Fruit fly (Drosophila melanogaster): ENCODE measurements around the gene CG7567.

The CG7567 gene

dm6 chr3R:29625883-29626282 is 38.0 kb upstream of the CG7567 start (continued):
- TF ChIP-seq HHEX (GFP tag; optimal IDR thresholded peaks at IDR 0.05) (peak; percentile 24), CG4328 (GFP tag; optimal IDR thresholded peaks at IDR 0.05) (no peak), CG32532 (GFP tag; IDR thresholded peaks at IDR 0.05) (peak; percentile 50; the same call in 1 of the 2 replicates), Hmr (GFP tag; optimal IDR thresholded peaks at IDR 0.05) (peak; percentile 57), danr (GFP tag; IDR thresholded peaks at IDR 0.05) (no peak), ham (GFP tag; IDR thresholded peaks at IDR 0.05) (0 out of 2 replicates have a peak, but pooled peaks have one; percentile 32), gfzf (GFP tag; optimal IDR thresholded peaks at IDR 0.05) (no peak), maf-S (GFP tag; optimal IDR thresholded peaks at IDR 0.05) (no peak), D19B (GFP tag; optimal IDR thresholded peaks at IDR 0.05) (peak; percentile 0), Nf-YC (tag; optimal IDR thresholded peaks at IDR 0.05) (no peak), Drgx (GFP tag; IDR thresholded peaks at IDR 0.05) (no peak), amos (GFP tag; IDR thresholded peaks at IDR 0.05; ENCODE audit: partially characterized antibody) (no peak), YL-1 (GFP tag; optimal IDR thresholded peaks at IDR 0.05) (no peak), tgo (GFP tag; IDR thresholded peaks at IDR 0.05) (peak; percentile 35; the same call in 2 of the 3 replicates), hkb (optimal IDR thresholded peaks at IDR 0.05) (no peak), hkb (GFP tag; IDR thresholded peaks at IDR 0.05) (peak; percentile 64), gem (tag; optimal IDR thresholded peaks at IDR 0.05) (peak; percentile 64), bbx (GFP tag; IDR thresholded peaks at IDR 0.05; ENCODE audit: partially characterized antibody) (no peak), CG12769 (tag; optimal IDR thresholded peaks at IDR 0.05) (no peak), H15 (GFP tag; IDR thresholded peaks at IDR 0.05) (0 out of 3 replicates have a peak, but pooled peaks have one; percentile 17), zen (tag; optimal IDR thresholded peaks at IDR 0.05) (peak; percentile 1), Deaf1 (tag; optimal IDR thresholded peaks at IDR 0.05) (peak; percentile 11), B-H1 (GFP tag; IDR thresholded peaks at IDR 0.05) (no peak), Camta (GFP tag; optimal IDR thresholded peaks at IDR 0.05) (no peak), grau (tag; optimal IDR thresholded peaks at IDR 0.05) (peak; percentile 45), HLHmδ (GFP tag; optimal IDR thresholded peaks at IDR 0.05) (no peak), Antp (GFP tag; optimal IDR thresholded peaks at IDR 0.05) (no peak), Vsx1 (GFP tag; optimal IDR thresholded peaks at IDR 0.05) (no peak), br (optimal IDR thresholded peaks at IDR 0.05) (no peak), CG13296 (GFP tag; optimal IDR thresholded peaks at IDR 0.05) (peak; percentile 16), CG3726 (GFP tag; IDR thresholded peaks at IDR 0.05) (no peak), CG3847 (GFP tag; IDR thresholded peaks at IDR 0.05) (0 out of 2 replicates have a peak, but pooled peaks have one; percentile 10), odd (GFP tag; optimal IDR thresholded peaks at IDR 0.05) (no peak), CG12391 (tag; optimal IDR thresholded peaks at IDR 0.05) (peak; percentile 41), prd (optimal IDR thresholded peaks at IDR 0.05) (no peak), prd (GFP tag; IDR thresholded peaks at IDR 0.05) (peak; percentile 69), CG9727 (GFP tag; optimal IDR thresholded peaks at IDR 0.05) (peak; percentile 30), ci (GFP tag; IDR thresholded peaks at IDR 0.05) (peak; percentile 69; the same call in 2 of the 3 replicates), Hr39 (optimal IDR thresholded peaks at IDR 0.05) (no peak), grn (GFP tag; optimal IDR thresholded peaks at IDR 0.05) (no peak), Bteb2 (GFP tag; optimal IDR thresholded peaks at IDR 0.05) (no peak), tin (GFP tag; optimal IDR thresholded peaks at IDR 0.05) (peak; percentile 12), bsh (GFP tag; optimal IDR thresholded peaks at IDR 0.05) (peak in 1 of 2 experiments; percentile 44), slbo (GFP tag; IDR thresholded peaks at IDR 0.05) (peak; percentile 48; the same call in 1 of the 2 replicates), CG6791 (GFP tag; IDR thresholded peaks at IDR 0.05; ENCODE audit: partially characterized antibody) (no peak), CG2889 (GFP tag; IDR thresholded peaks at IDR 0.05) (no peak), CG32772 (GFP tag; IDR thresholded peaks at IDR 0.05) (no peak), CG17328 (GFP tag; IDR thresholded peaks at IDR 0.05) (0 out of 2 replicates have a peak, but pooled peaks have one; percentile 34), CG4617 (GFP tag; optimal IDR thresholded peaks at IDR 0.05; ENCODE audit: borderline replicate concordance) (no peak), CG1603 (tag; optimal IDR thresholded peaks at IDR 0.05) (peak; percentile 50), wor (GFP tag; IDR thresholded peaks at IDR 0.05) (no peak), Hey (tag; optimal IDR thresholded peaks at IDR 0.05) (no peak)
